Worm (Caenorhabditis elegans) whole organism, L4/young adult: ENCODE measurements around the gene ugt-42.

Experiments used
- W03F9.2 ChIP-seq: fragments of 150-350 bp; optimal IDR thresholded peaks from 2 replicates; lab custom pipeline; 2014; ENCODE audit warnings: missing biosample characterization, missing genetic modification characterization
- him-1 ChIP-seq: sonication (generic microtip); optimal IDR thresholded peaks from 2 replicates; lab custom pipeline; 2016; ENCODE audit warnings: missing genotype, missing genetic modification reagents, missing genetic modification characterization, missing compliant biosample characterization

- TF ChIP-seq him-1 (tag; lab: Kevin White, UChicago) = no peak
- no peak for TF ChIP-seq W03F9.2
Observed at ce11 chrV:689538-689937, 42.5 kb downstream of the ugt-42 start.
